Worm (Caenorhabditis elegans): Measurements from ENCODE around the gene Y57A10A.31.

- TF ChIP-seq nhr-237 (tag; optimal IDR thresholded peaks at IDR 0.05) (no peak), ama-1 (optimal IDR thresholded peaks at IDR 0.05) (no peak), R02D3.7 (tag; optimal IDR thresholded peaks at IDR 0.05) (no peak), skn-1 (tag; optimal IDR thresholded peaks at IDR 0.05) (no peak)
Observed at ce11 chrII:12266797-12267196, 22.4 kb upstream of the Y57A10A.31 start.
